Worm (Caenorhabditis elegans): ENCODE results near the gene F44E2.3.

F44E2.3 gene

ce11 chrIII:8849507-8849906 is 20.4 kb upstream of the F44E2.3 start, which contains the start of gene F44E2.8 (continued):
- TF ChIP-seq Y56A3A.18 (GFP tag; IDR thresholded peaks at IDR 0.05): no peak
- no peak for TF ChIP-seq B0019.2 (GFP tag; conservative IDR thresholded peaks at IDR 0.05)
- no peak for TF ChIP-seq ztf-3 (GFP tag; optimal IDR thresholded peaks at IDR 0.05)
- peak; percentile 55 for TF ChIP-seq madf-6 (GFP tag; IDR thresholded peaks at IDR 0.05)
- TF ChIP-seq efl-1 (GFP tag; optimal IDR thresholded peaks at IDR 0.05): no peak
- no peak for TF ChIP-seq F57C9.4 (tag; optimal IDR thresholded peaks at IDR 0.05)
- no peak for TF ChIP-seq F55B11.4 (tag; optimal IDR thresholded peaks at IDR 0.05; ENCODE audit: borderline replicate concordance, insufficient read depth)
- no peak for TF ChIP-seq rec-8 (tag; optimal IDR thresholded peaks at IDR 0.05)
- no peak for TF ChIP-seq madf-8 (GFP tag; conservative IDR thresholded peaks at IDR 0.05)
- no peak for TF ChIP-seq mes-4 (tag; optimal IDR thresholded peaks at IDR 0.05)
- peak; percentile 38 for TF ChIP-seq repo-1 (tag; optimal IDR thresholded peaks at IDR 0.05)

ce11 chrIII:8848372-8848771 is 19.3 kb upstream of the F44E2.3 start, which contains the start of gene F44E2.7:
Gene F44E2.7, minus strand, starts transcription at chrIII:8848472.
- TF ChIP-seq bed-1 (GFP tag; IDR thresholded peaks at IDR 0.05) (no peak), F23B12.7 (tag; optimal IDR thresholded peaks at IDR 0.05; ENCODE audit: insufficient read depth) (no peak), lin-35 (GFP tag; optimal IDR thresholded peaks at IDR 0.05) (no peak), ama-1 (optimal IDR thresholded peaks at IDR 0.05) (no peak), ama-1 (GFP tag; optimal IDR thresholded peaks at IDR 0.05) (no peak), ztf-6 (GFP tag; IDR thresholded peaks at IDR 0.05) (no peak), hlh-26 (GFP tag; conservative IDR thresholded peaks at IDR 0.05) (no peak), snpc-4 (GFP tag; optimal IDR thresholded peaks at IDR 0.05) (no peak), snpc-4 (tag; optimal IDR thresholded peaks at IDR 0.05) (no peak), pha-4 (tag; optimal IDR thresholded peaks at IDR 0.05) (no peak), ekl-4 (GFP tag; IDR thresholded peaks at IDR 0.05) (no peak)

- TF ChIP-seq C06A6.2 (GFP tag; conservative IDR thresholded peaks at IDR 0.05): no peak
- no peak for TF ChIP-seq ztf-3 (GFP tag; optimal IDR thresholded peaks at IDR 0.05)
- no peak for TF ChIP-seq F57C9.4 (tag; optimal IDR thresholded peaks at IDR 0.05)
- TF ChIP-seq hmg-1.2 (GFP tag; IDR thresholded peaks at IDR 0.05): peak; percentile 30; the same call in 1 of the 2 replicates
- no peak for TF ChIP-seq F55B11.4 (tag; optimal IDR thresholded peaks at IDR 0.05; ENCODE audit: borderline replicate concordance, insufficient read depth)
- no peak for TF ChIP-seq chd-7 (tag; optimal IDR thresholded peaks at IDR 0.05)
- TF ChIP-seq B0336.3 (GFP tag; IDR thresholded peaks at IDR 0.05): no peak
- peak; percentile 30; the same call in 1 of the 2 replicates for TF ChIP-seq madf-6 (GFP tag; IDR thresholded peaks at IDR 0.05)
- no peak for TF ChIP-seq madf-8 (GFP tag; conservative IDR thresholded peaks at IDR 0.05)
- no peak for TF ChIP-seq ceh-100 (GFP tag; IDR thresholded peaks at IDR 0.05)
- no peak for TF ChIP-seq cebp-2 (GFP tag; IDR thresholded peaks at IDR 0.05)
- no peak for TF ChIP-seq nfyb-1 (GFP tag; IDR thresholded peaks at IDR 0.05)
- no peak for TF ChIP-seq Y53G8AR.9 (GFP tag; conservative IDR thresholded peaks at IDR 0.05)
- TF ChIP-seq ccch-3 (GFP tag; optimal IDR thresholded peaks at IDR 0.05): no peak
- no peak for TF ChIP-seq T07F8.4 (tag; optimal IDR thresholded peaks at IDR 0.05)
- TF ChIP-seq akir-1 (GFP tag; optimal IDR thresholded peaks at IDR 0.05): no peak
- no peak for TF ChIP-seq zfh-2 (GFP tag; conservative IDR thresholded peaks at IDR 0.05)
- TF ChIP-seq mcd-1 (GFP tag; IDR thresholded peaks at IDR 0.05): peak; percentile 89
- TF ChIP-seq let-607 (tag; optimal IDR thresholded peaks at IDR 0.05): no peak
- TF ChIP-seq snpc-4 (GFP tag; optimal IDR thresholded peaks at IDR 0.05): no peak
- TF ChIP-seq snpc-4 (tag; optimal IDR thresholded peaks at IDR 0.05): peak in 1 of 4 experiments; percentile 27
- TF ChIP-seq fkh-3 (tag; optimal IDR thresholded peaks at IDR 0.05): no peak
- TF ChIP-seq athp-1 (tag; optimal IDR thresholded peaks at IDR 0.05): no peak
- TF ChIP-seq attf-5 (GFP tag; optimal IDR thresholded peaks at IDR 0.05): peak; percentile 37
- TF ChIP-seq ztf-18 (tag; optimal IDR thresholded peaks at IDR 0.05): peak; percentile 38
- TF ChIP-seq egl-44 (GFP tag; IDR thresholded peaks at IDR 0.05): no peak
- no peak for TF ChIP-seq ceh-58 (GFP tag; IDR thresholded peaks at IDR 0.05)
- TF ChIP-seq him-1 (tag; optimal IDR thresholded peaks at IDR 0.05): no peak
- no peak for TF ChIP-seq hlh-12 (tag; optimal IDR thresholded peaks at IDR 0.05)
Measured at ce11 chrIII:8847722-8848121, 18.6 kb upstream of the F44E2.3 start.
